Fruit fly (Drosophila melanogaster) whole organism, pupa: ENCODE results near the gene sosie.

ENCODE experiments used
- CG10348 ChIP-seq: fragments of 200-800 bp; sonication (Bioruptor generic); IDR thresholded peaks from 2 replicates; pipeline ENCODE4 v1.3.6; 2022; ENCODE audit warnings: missing biosample characterization, missing genetic modification characterization
- CG12605 ChIP-seq: fragments of 200-800 bp; sonication (Bioruptor generic); IDR thresholded peaks from 2 replicates; pipeline ENCODE4 v1.3.6; 2022; ENCODE audit warnings: missing biosample characterization, missing genetic modification characterization
- CG13204 ChIP-seq: fragments of 200-800 bp; sonication (Bioruptor generic); optimal IDR thresholded peaks from 2 replicates; lab custom pipeline; 2018; ENCODE audit warnings: missing biosample characterization, mild to moderate bottlenecking, missing genetic modification characterization, moderate library complexity
- CG14655 ChIP-seq: fragments of 200-800 bp; sonication (Bioruptor generic); optimal IDR thresholded peaks from 3 replicates; lab custom pipeline; 2017; ENCODE audit warnings: mild to moderate bottlenecking, missing biosample characterization, missing genetic modification reagents, missing genetic modification characterization
- CG15710 ChIP-seq: fragments of 200-800 bp; sonication (Bioruptor generic); optimal IDR thresholded peaks from 2 replicates; lab custom pipeline; 2018; ENCODE audit warnings: missing biosample characterization, mild to moderate bottlenecking, missing genetic modification characterization, moderate library complexity
- CG17806 ChIP-seq: fragments of 200-800 bp; sonication (Bioruptor generic); optimal IDR thresholded peaks from 2 replicates; lab custom pipeline; 2018; ENCODE audit warnings: missing biosample characterization, mild to moderate bottlenecking, missing genetic modification characterization, moderate library complexity
- CG32121 ChIP-seq: fragments of 200-800 bp; sonication (Bioruptor generic); IDR thresholded peaks from 2 replicates; pipeline ENCODE4 v1.3.6; 2022; ENCODE audit warnings: missing biosample characterization, missing genetic modification characterization
- CG34367 ChIP-seq: fragments of 200-800 bp; sonication (Bioruptor generic); optimal IDR thresholded peaks from 2 replicates; lab custom pipeline; 2018; ENCODE audit warnings: missing biosample characterization, mild to moderate bottlenecking, missing genetic modification characterization
- CG4496 ChIP-seq: fragments of 200-800 bp; sonication (Bioruptor generic); IDR thresholded peaks from 3 replicates; pipeline ENCODE4 v1.3.6; 2022; ENCODE audit warnings: missing biosample characterization, missing genetic modification characterization
- CG8159 ChIP-seq: fragments of 200-800 bp; sonication (Bioruptor generic); optimal IDR thresholded peaks from 3 replicates; lab custom pipeline; 2018; ENCODE audit warnings: missing biosample characterization, mild to moderate bottlenecking, missing genetic modification characterization, moderate library complexity
- CG8301 ChIP-seq: fragments of 200-800 bp; sonication (Bioruptor generic); optimal IDR thresholded peaks from 2 replicates; lab custom pipeline; 2018; ENCODE audit warnings: missing biosample characterization, mild to moderate bottlenecking, missing genetic modification characterization
- CG9948 ChIP-seq: fragments of 200-800 bp; sonication (Bioruptor generic); optimal IDR thresholded peaks from 2 replicates; lab custom pipeline; 2018; ENCODE audit warnings: missing biosample characterization, mild to moderate bottlenecking, missing genetic modification characterization, moderate library complexity
- D1 ChIP-seq: fragments of 200-800 bp; sonication (Bioruptor generic); optimal IDR thresholded peaks from 2 replicates; lab custom pipeline; 2018; ENCODE audit warnings: missing biosample characterization, mild to moderate bottlenecking, missing genetic modification characterization, moderate library complexity
- EcR ChIP-seq: fragments of 200-800 bp; sonication (Bioruptor generic); optimal IDR thresholded peaks from 3 replicates; lab custom pipeline; 2019; ENCODE audit warnings: missing biosample characterization, missing genetic modification characterization, mild to moderate bottlenecking, moderate library complexity, missing genetic modification reagents
- Ets98B ChIP-seq: fragments of 200-800 bp; sonication (Bioruptor generic); IDR thresholded peaks from 2 replicates; pipeline ENCODE4 v1.3.6; 2022; ENCODE audit warnings: missing biosample characterization, missing genetic modification characterization
- Pif1A ChIP-seq: fragments of 200-800 bp; sonication (Bioruptor generic); optimal IDR thresholded peaks from 3 replicates; lab custom pipeline; 2016; ENCODE audit warnings: missing biosample characterization, missing genetic modification characterization
- Pif1B ChIP-seq: fragments of 200-800 bp; sonication (Bioruptor generic); optimal IDR thresholded peaks from 3 replicates; lab custom pipeline; 2016; ENCODE audit warnings: missing biosample characterization, missing genetic modification characterization
- Snoo ChIP-seq: fragments of 200-800 bp; sonication (Bioruptor generic); optimal IDR thresholded peaks from 3 replicates; lab custom pipeline; 2017; ENCODE audit warnings: missing biosample characterization, mild to moderate bottlenecking, missing genetic modification characterization, inconsistent platforms
- fd96Ca ChIP-seq: fragments of 200-800 bp; sonication (Bioruptor generic); IDR thresholded peaks from 3 replicates; pipeline ENCODE4 v1.3.6; 2022; ENCODE audit warnings: missing biosample characterization, missing genetic modification characterization
- gl ChIP-seq: fragments of 200-800 bp; sonication (Bioruptor generic); optimal IDR thresholded peaks from 2 replicates; lab custom pipeline; 2018; ENCODE audit warnings: missing biosample characterization, mild to moderate bottlenecking, missing genetic modification characterization
- rn ChIP-seq: fragments of 200-800 bp; sonication (Bioruptor generic); IDR thresholded peaks from 2 replicates; pipeline ENCODE4 v1.3.6; 2022; ENCODE audit warnings: missing biosample characterization, missing genetic modification characterization

The sosie gene

DNA sequence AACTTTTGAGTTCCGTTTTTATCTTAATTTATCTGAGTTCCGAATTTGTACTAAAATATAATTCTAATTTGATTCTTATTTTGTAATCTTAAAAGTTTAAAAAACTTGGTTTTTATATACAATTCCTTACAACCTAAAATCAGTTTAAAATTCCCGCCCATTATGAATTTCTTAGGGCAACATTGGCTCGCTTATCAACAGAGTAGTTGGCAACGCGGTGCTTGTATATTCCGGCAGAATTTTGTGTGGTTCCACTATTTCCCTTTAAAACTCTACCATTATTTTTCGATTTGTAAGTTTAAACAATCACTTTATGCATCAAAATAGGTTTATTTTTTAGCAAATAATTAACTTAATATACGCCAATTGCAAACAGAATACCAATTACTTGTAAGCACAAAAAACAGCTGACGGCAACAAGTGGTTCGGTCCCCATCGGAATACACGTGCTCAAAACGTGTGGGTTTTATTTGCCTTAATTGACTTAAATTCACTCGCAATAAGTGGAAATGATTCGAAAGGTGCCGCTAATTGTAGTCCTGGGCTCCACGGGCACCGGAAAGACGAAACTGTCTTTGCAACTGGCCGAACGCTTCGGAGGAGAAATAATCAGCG is 43.2 kb downstream of the sosie start, which contains the start of the genes CG11089 and CG31381:
Gene CG11089, plus strand, starts transcription at position 203 of the 615 bp plus-strand sequence.
Gene CG31381, plus strand, starts transcription at position 203 of the 615 bp plus-strand sequence.
- TF ChIP-seq CG4496 (no peak), CG32121 (GFP tag; lab: Robert Waterston, UW) (no peak), EcR (GFP tag; lab: Kevin White, UChicago) (no peak), CG17806 (peak; percentile 13), Pif1A (GFP tag; lab: Kevin White, UChicago) (no peak), Ets98B (GFP tag; lab: Robert Waterston, UW) (no peak), Snoo (tag; lab: Kevin White, UChicago) (no peak), rn (GFP tag; lab: Robert Waterston, UW) (no peak), D1 (tag; lab: Kevin White, UChicago) (no peak)

DNA sequence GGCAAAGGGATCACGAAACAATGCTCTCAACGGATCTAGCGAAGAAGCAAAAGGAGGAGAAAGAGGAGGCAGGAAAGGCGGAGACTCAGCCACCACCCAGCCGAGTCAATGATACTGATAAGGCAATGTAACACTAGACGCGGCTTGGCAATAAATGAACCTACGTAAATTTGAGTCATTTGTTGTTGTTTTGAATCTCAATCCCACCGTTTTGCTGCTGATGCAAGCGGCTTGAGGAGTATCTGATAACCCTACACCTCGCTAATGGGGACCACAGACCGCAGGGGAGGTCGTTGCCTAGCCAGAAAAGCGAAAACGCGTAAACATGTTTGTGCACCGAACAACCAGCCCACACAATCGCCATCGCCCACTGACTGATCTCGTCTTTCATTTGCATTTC is 44.9 kb downstream of the sosie start:
- no peak for TF ChIP-seq Pif1B (GFP tag; lab: Kevin White, UChicago)
- no peak for TF ChIP-seq CG13204 (GFP tag; lab: Kevin White, UChicago)
- peak; percentile 84 for TF ChIP-seq EcR (GFP tag; lab: Kevin White, UChicago)
- no peak for TF ChIP-seq Ets98B (GFP tag; lab: Robert Waterston, UW)
- TF ChIP-seq CG34367, result no peak
- no peak for TF ChIP-seq CG15710 (tag; lab: Kevin White, UChicago)
- no peak for TF ChIP-seq D1 (tag; lab: Kevin White, UChicago)
- TF ChIP-seq, all 21 proteins: peak for 1

DNA sequence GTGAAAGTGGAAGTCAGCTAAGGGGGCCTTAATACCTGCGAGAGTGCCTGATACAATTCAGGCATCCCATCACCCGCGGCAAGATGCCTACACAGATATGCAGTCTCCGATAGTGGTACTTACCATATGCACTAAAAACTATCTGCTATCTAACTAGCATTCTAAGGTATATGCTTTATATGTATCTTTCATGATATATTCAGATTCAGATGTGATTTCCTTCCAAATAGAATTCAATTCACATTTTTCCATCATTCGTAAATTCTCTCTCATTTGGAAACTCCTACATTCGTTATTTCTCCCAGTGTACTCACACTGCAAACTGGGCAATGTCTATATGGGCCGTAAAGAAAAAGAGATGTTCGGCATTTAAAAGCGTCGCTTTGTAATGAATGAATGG is 52.7 kb downstream of the sosie start:
- no peak for TF ChIP-seq Snoo (tag; lab: Kevin White, UChicago)
- TF ChIP-seq CG10348 (GFP tag; lab: Robert Waterston, UW), result no peak
- TF ChIP-seq CG13204 (GFP tag; lab: Kevin White, UChicago), result no peak
- no peak for TF ChIP-seq CG34367
- TF ChIP-seq EcR (GFP tag; lab: Kevin White, UChicago), result no peak
- no peak for TF ChIP-seq CG32121 (GFP tag; lab: Robert Waterston, UW)
- 0 out of 2 replicates have a peak, but pooled peaks have one; percentile 28 for TF ChIP-seq Ets98B (GFP tag; lab: Robert Waterston, UW)
- TF ChIP-seq CG8301 (tag; lab: Kevin White, UChicago), result peak; percentile 54
- peak; percentile 49; the same call in 1 of the 3 replicates for TF ChIP-seq CG4496
- TF ChIP-seq CG15710 (tag; lab: Kevin White, UChicago), result no peak
- TF ChIP-seq CG8159 (tag; lab: Kevin White, UChicago), result no peak
- TF ChIP-seq CG14655 (GFP tag; lab: Kevin White, UChicago), result no peak
- 0 out of 2 replicates have a peak, but pooled peaks have one; percentile 7 for TF ChIP-seq CG12605
- TF ChIP-seq fd96Ca (GFP tag; lab: Robert Waterston, UW), result no peak
- TF ChIP-seq CG9948, result no peak
- TF ChIP-seq Pif1B (GFP tag; lab: Kevin White, UChicago), result no peak
- peak; percentile 51 for TF ChIP-seq Pif1A (GFP tag; lab: Kevin White, UChicago)
- TF ChIP-seq rn (GFP tag; lab: Robert Waterston, UW), result no peak
- TF ChIP-seq gl, result no peak
- TF ChIP-seq D1 (tag; lab: Kevin White, UChicago), result no peak
- TF ChIP-seq CG17806, result no peak

DNA sequence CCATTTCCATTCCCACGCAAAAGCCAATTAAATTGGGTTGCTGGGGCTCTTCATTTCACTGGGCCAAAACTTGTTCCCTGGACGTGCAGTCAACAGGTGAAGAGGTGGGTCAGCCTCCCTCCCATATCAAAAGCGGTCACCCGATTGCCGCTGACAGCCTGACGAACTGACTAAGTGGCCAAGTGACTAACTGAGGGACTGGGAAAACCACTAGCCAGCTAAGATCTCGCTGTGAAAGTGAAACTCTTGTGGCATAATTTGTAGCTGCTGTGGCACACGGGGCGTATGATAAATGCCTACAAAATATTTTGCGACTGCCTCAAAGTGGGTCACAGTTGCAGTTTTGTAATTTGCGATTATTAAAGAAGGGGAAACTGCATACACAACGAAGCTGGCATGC is 54.7 kb downstream of the sosie start:
- TF ChIP-seq gl, result no peak
- no peak for TF ChIP-seq CG14655 (GFP tag; lab: Kevin White, UChicago)
- no peak for TF ChIP-seq CG17806
- TF ChIP-seq Ets98B (GFP tag; lab: Robert Waterston, UW), result no peak
- TF ChIP-seq Snoo (tag; lab: Kevin White, UChicago), result no peak

DNA sequence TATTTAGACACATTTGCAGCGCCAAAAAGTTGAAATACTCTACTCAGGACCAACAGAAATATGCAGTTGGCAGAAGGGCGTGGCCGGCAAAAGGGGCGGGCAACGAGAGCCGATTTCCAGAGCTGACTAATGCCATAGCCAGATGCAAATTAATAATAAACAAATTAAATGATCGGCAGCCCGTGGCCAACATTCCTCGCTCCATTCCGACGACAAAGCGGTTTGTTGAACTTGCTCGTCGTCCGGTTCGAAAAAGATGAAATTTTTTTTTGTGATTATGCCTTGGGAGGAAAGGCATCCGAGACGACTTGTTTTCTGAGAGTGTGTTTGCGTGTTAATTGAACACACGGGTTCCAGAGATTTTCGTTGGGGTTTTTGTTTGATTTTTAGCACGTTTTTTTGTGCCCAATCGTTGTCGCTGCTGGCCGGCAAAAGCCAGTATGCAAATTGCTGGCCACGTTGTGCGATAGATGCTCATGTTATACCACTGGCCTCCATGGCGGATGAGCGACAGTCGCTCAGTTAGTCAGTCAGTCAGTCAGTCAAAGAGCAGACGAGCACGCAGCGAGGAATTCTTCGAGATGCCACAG is 55.6 kb downstream of the sosie start:
- TF ChIP-seq CG34367 (no peak), CG10348 (GFP tag; lab: Robert Waterston, UW) (no peak), CG8159 (tag; lab: Kevin White, UChicago) (no peak), CG32121 (GFP tag; lab: Robert Waterston, UW) (no peak), rn (GFP tag; lab: Robert Waterston, UW) (no peak), EcR (GFP tag; lab: Kevin White, UChicago) (peak; percentile 89), fd96Ca (GFP tag; lab: Robert Waterston, UW) (0 out of 3 replicates have a peak, but pooled peaks have one; percentile 26)
